Worm (Caenorhabditis elegans) whole organism, young adult: ENCODE data around the gene srx-68.

ENCODE experiments used
- hrde-1 ChIP-seq: sonication (generic microtip); optimal IDR thresholded peaks from 2 replicates; lab custom pipeline; 2016; ENCODE audit warnings: missing genetic modification characterization, mild to moderate bottlenecking, missing compliant biosample characterization, moderate library complexity, missing genotype, missing genetic modification reagents, borderline replicate concordance
- lin-26 ChIP-seq: fragments of 200-800 bp; sonication (Bioruptor generic); IDR thresholded peaks from 2 replicates; pipeline ENCODE4 v1.3.6; 2022; ENCODE audit warnings: missing genetic modification reagents, missing genetic modification characterization, missing compliant biosample characterization
- lsy-27 ChIP-seq: sonication (generic microtip); optimal IDR thresholded peaks from 2 replicates; lab custom pipeline; 2017; ENCODE audit warnings: missing genetic modification characterization, mild to moderate bottlenecking, missing compliant biosample characterization, antibody characterized with exemption, missing genotype, borderline replicate concordance; ENCODE audit not compliant: insufficient read depth
- pha-4 ChIP-seq: fragments of 150-350 bp; sonication (generic microtip); optimal IDR thresholded peaks from 2 replicates; lab custom pipeline; 2014; ENCODE audit warnings: missing biosample characterization, missing genetic modification reagents, missing genetic modification characterization
- snpc-3.4 ChIP-seq: sonication (generic microtip); optimal IDR thresholded peaks from 2 replicates; lab custom pipeline; 2017; ENCODE audit warnings: missing genetic modification characterization, mild to moderate bottlenecking, missing compliant biosample characterization, antibody characterized with exemption, moderate library complexity, missing genotype, missing genetic modification reagents
- tlf-1 ChIP-seq: fragments of 200-800 bp; sonication (Bioruptor generic); optimal IDR thresholded peaks from 2 replicates; lab custom pipeline; 2018; ENCODE audit warnings: mild to moderate bottlenecking, missing genetic modification characterization, missing compliant biosample characterization
- ztf-18 ChIP-seq: sonication (generic microtip); optimal IDR thresholded peaks from 2 replicates; lab custom pipeline; 2016; ENCODE audit warnings: missing genotype, mild to moderate bottlenecking, missing genetic modification characterization, missing compliant biosample characterization

ce11 chrV:3878223-3878622 is 34.3 kb upstream of the srx-68 start, which contains the start of gene nhr-159:
- TF ChIP-seq snpc-3.4 (tag; lab: Kevin White, UChicago) (no peak), tlf-1 (GFP tag; lab: Kevin White, UChicago) (no peak), ztf-18 (no peak), hrde-1 (tag; lab: Kevin White, UChicago) (no peak), pha-4 (no peak), lin-26 (GFP tag; lab: Robert Waterston, UW) (no peak), lsy-27 (tag; lab: Kevin White, UChicago) (no peak)
